Fruit fly (Drosophila melanogaster): ENCODE data around the gene Grip163.

The Grip163 gene

DNA sequence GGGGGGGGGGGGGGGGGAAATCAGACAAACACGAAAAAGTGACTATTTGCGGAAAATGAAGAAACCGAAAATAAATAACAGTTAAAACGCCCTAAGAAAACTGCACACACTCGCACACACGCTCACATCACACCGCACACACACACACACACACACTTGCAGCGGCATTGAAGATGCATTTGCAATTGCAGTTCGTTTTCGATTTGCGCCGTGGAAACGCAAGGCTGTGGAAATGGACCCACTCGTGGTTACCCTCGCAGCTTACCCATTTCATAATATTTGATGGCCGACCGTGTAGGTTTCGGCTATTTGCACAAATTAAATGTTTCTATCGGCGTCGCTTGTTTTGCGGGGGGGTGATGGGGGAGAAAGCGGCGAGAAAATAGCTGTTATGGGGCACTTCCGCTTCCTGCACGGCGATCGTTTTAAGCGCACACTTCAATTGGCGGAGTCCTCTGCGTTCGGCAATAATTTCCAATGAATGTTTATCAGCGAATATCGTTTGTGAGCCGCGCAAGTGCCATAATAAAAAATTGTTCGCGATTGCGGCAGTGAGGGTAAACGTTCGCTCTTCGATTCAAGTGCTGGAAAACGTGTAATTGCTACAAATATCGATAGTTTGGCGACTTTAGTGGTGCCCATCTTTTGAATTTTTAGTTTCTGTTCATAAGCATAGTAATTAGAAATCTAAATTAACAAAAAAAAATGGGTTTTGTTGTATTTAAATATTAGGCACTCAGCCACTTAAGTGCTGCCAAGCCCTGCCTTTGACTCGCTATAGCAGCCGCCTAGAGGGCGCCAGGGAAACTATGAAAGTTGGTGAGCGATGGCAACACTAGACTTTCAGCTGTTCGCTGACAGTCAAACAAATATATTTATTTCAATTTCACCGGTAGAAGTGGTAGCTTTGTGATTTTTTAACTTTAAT, 4.6 kb upstream of the Grip163 start, which contains the start of the genes Pop2 and CG6928 (continued):
- peak; percentile 71 for TF ChIP-seq zen (tag; optimal IDR thresholded peaks at IDR 0.05)
- no peak for TF ChIP-seq CG15479 (GFP tag; optimal IDR thresholded peaks at IDR 0.05)
- TF ChIP-seq CG4404 (GFP tag; IDR thresholded peaks at IDR 0.05): peak; percentile 42; the same call in 1 of the 2 replicates
- no peak for TF ChIP-seq TFAM (GFP tag; optimal IDR thresholded peaks at IDR 0.05)
- TF ChIP-seq kni (GFP tag; optimal IDR thresholded peaks at IDR 0.05): peak; percentile 1
- no peak for TF ChIP-seq D19A (tag; optimal IDR thresholded peaks at IDR 0.05)
- TF ChIP-seq Usf (GFP tag; optimal IDR thresholded peaks at IDR 0.05): peak; percentile 26
- peak; percentile 82 for TF ChIP-seq MESR4 (GFP tag; optimal IDR thresholded peaks at IDR 0.05)
- peak; percentile 85 for TF ChIP-seq CG2116 (GFP tag; optimal IDR thresholded peaks at IDR 0.05)
- no peak for TF ChIP-seq CG6813 (GFP tag; optimal IDR thresholded peaks at IDR 0.05)
- peak; percentile 60 for TF ChIP-seq CG10209 (GFP tag; optimal IDR thresholded peaks at IDR 0.05)
- TF ChIP-seq Hey (tag; optimal IDR thresholded peaks at IDR 0.05): no peak
- no peak for TF ChIP-seq jing (GFP tag; optimal IDR thresholded peaks at IDR 0.05)
- TF ChIP-seq CG10267 (tag; optimal IDR thresholded peaks at IDR 0.05): peak; percentile 98
- 0 out of 2 replicates have a peak, but pooled peaks have one; percentile 29 for TF ChIP-seq danr (GFP tag; IDR thresholded peaks at IDR 0.05)
- no peak for TF ChIP-seq CG6765 (GFP tag; optimal IDR thresholded peaks at IDR 0.05)
- TF ChIP-seq unc-4 (GFP tag; IDR thresholded peaks at IDR 0.05; ENCODE audit: partially characterized antibody): peak; percentile 88
- TF ChIP-seq sima (GFP tag; optimal IDR thresholded peaks at IDR 0.05): peak; percentile 24
- peak; percentile 31 for TF ChIP-seq cato (GFP tag; optimal IDR thresholded peaks at IDR 0.05; ENCODE audit: borderline replicate concordance)
- TF ChIP-seq hkb (optimal IDR thresholded peaks at IDR 0.05): peak; percentile 95
- peak; percentile 59; the same call in 1 of the 2 replicates for TF ChIP-seq hkb (GFP tag; IDR thresholded peaks at IDR 0.05)
- TF ChIP-seq otp (GFP tag; IDR thresholded peaks at IDR 0.05): no peak; the same call in 2 of the 3 replicates
- TF ChIP-seq phol (tag; optimal IDR thresholded peaks at IDR 0.05): peak; percentile 84
- peak; percentile 94 for TF ChIP-seq CG3847 (GFP tag; IDR thresholded peaks at IDR 0.05)
- TF ChIP-seq CG1602 (GFP tag; optimal IDR thresholded peaks at IDR 0.05): peak; percentile 81
- TF ChIP-seq CG11247 (GFP tag; IDR thresholded peaks at IDR 0.05): peak; percentile 65; the same call in 1 of the 2 replicates
- peak; percentile 83 for TF ChIP-seq CG9609 (GFP tag; optimal IDR thresholded peaks at IDR 0.05)
- peak; percentile 89 for TF ChIP-seq Scr (GFP tag; IDR thresholded peaks at IDR 0.05; ENCODE audit: partially characterized antibody)
- TF ChIP-seq YL-1 (GFP tag; optimal IDR thresholded peaks at IDR 0.05): peak; percentile 82
- TF ChIP-seq CG31441 (GFP tag; IDR thresholded peaks at IDR 0.05): no peak; the same call in 1 of the 2 replicates
- no peak for TF ChIP-seq rib (GFP tag; IDR thresholded peaks at IDR 0.05)
- TF ChIP-seq CG12071 (GFP tag; optimal IDR thresholded peaks at IDR 0.05): no peak
- peak; percentile 2 for TF ChIP-seq gcm2 (GFP tag; optimal IDR thresholded peaks at IDR 0.05)
- peak; percentile 29; the same call in 1 of the 2 replicates for TF ChIP-seq chm (GFP tag; IDR thresholded peaks at IDR 0.05)
- peak; percentile 88 for TF ChIP-seq mam (GFP tag; optimal IDR thresholded peaks at IDR 0.05)
- no peak for TF ChIP-seq bigmax (GFP tag; optimal IDR thresholded peaks at IDR 0.05)
- peak; percentile 74 for TF ChIP-seq sisA (GFP tag; IDR thresholded peaks at IDR 0.05)
- TF ChIP-seq ranshi (GFP tag; IDR thresholded peaks at IDR 0.05): peak; percentile 65
- peak; percentile 59 for TF ChIP-seq Xrp1 (GFP tag; IDR thresholded peaks at IDR 0.05)
- TF ChIP-seq tup (GFP tag; optimal IDR thresholded peaks at IDR 0.05): peak; percentile 55
- TF ChIP-seq CG7786 (GFP tag; optimal IDR thresholded peaks at IDR 0.05): peak; percentile 87
- peak; percentile 9 for TF ChIP-seq CG31365 (tag; optimal IDR thresholded peaks at IDR 0.05)
- peak; percentile 59 for TF ChIP-seq ERR (GFP tag; optimal IDR thresholded peaks at IDR 0.05)
- TF ChIP-seq sens (GFP tag): peak; percentile 96
- TF ChIP-seq tin (GFP tag; optimal IDR thresholded peaks at IDR 0.05): peak; percentile 77
- peak; percentile 82 for TF ChIP-seq Mad (GFP tag; optimal IDR thresholded peaks at IDR 0.05)
- TF ChIP-seq Sin3A (optimal IDR thresholded peaks at IDR 0.05): peak; percentile 99
- peak; percentile 62 for TF ChIP-seq CG13424 (tag; optimal IDR thresholded peaks at IDR 0.05)
- TF ChIP-seq sob (GFP tag; IDR thresholded peaks at IDR 0.05): peak; percentile 87
